Fruit fly (Drosophila melanogaster): ENCODE data around the gene eIF3e.

eIF3e gene

dm6 chr3L:16746586-16747383 is 40.0 kb downstream of the eIF3e start (continued):
- TF ChIP-seq Sox100B (GFP tag; optimal IDR thresholded peaks at IDR 0.05) = peak; percentile 30
- peak; percentile 68 for TF ChIP-seq phol (tag; optimal IDR thresholded peaks at IDR 0.05)
- peak; percentile 7 for TF ChIP-seq CG12391 (tag; optimal IDR thresholded peaks at IDR 0.05)
- TF ChIP-seq CG2678 (tag; optimal IDR thresholded peaks at IDR 0.05) = peak; percentile 54
- TF ChIP-seq Ssrp (tag; optimal IDR thresholded peaks at IDR 0.05) = peak; percentile 10
- TF ChIP-seq D (optimal IDR thresholded peaks at IDR 0.05) = no peak
- TF ChIP-seq D (GFP tag; optimal IDR thresholded peaks at IDR 0.05) = peak; percentile 29
- no peak for TF ChIP-seq Ptx1 (GFP tag; IDR thresholded peaks at IDR 0.05)
- peak; percentile 64 for TF ChIP-seq Blimp-1 (GFP tag; optimal IDR thresholded peaks at IDR 0.05)
- TF ChIP-seq pan (optimal IDR thresholded peaks at IDR 0.05) = no peak
- TF ChIP-seq pan (GFP tag; optimal IDR thresholded peaks at IDR 0.05 in 1 of 2, IDR thresholded peaks at IDR 0.05 in 1 of 2) = no peak
- TF ChIP-seq fd96Cb (tag; optimal IDR thresholded peaks at IDR 0.05) = peak; percentile 33
- TF ChIP-seq CG2712 (tag; optimal IDR thresholded peaks at IDR 0.05) = peak; percentile 37
- no peak for TF ChIP-seq chif (GFP tag; optimal IDR thresholded peaks at IDR 0.05)
- no peak for TF ChIP-seq gro (GFP tag; optimal IDR thresholded peaks at IDR 0.05)
- peak; percentile 49 for TF ChIP-seq CG18262 (tag; optimal IDR thresholded peaks at IDR 0.05)
- TF ChIP-seq dmrt99B (tag; optimal IDR thresholded peaks at IDR 0.05) = peak; percentile 49
- no peak for TF ChIP-seq gcm2 (GFP tag; optimal IDR thresholded peaks at IDR 0.05)
- peak; percentile 31; the same call in 2 of the 3 replicates for TF ChIP-seq CG17361 (GFP tag; IDR thresholded peaks at IDR 0.05)
- no peak for TF ChIP-seq Taf1 (GFP tag; IDR thresholded peaks at IDR 0.05)
- peak; percentile 32; the same call in 1 of the 2 replicates for TF ChIP-seq seq (GFP tag; IDR thresholded peaks at IDR 0.05)
- TF ChIP-seq dmrt11E (tag; optimal IDR thresholded peaks at IDR 0.05) = peak; percentile 24
- TF ChIP-seq CG17359 (tag; optimal IDR thresholded peaks at IDR 0.05) = peak; percentile 38
- TF ChIP-seq lola (GFP tag; optimal IDR thresholded peaks at IDR 0.05) = peak in 1 of 3 experiments; percentile 9

- peak; percentile 13 for TF ChIP-seq CG33557 (GFP tag; optimal IDR thresholded peaks at IDR 0.05)
- peak; percentile 46; the same call in 1 of the 2 replicates for TF ChIP-seq CG31441 (GFP tag; IDR thresholded peaks at IDR 0.05)
- peak; percentile 50 for TF ChIP-seq Med (GFP tag)
- peak; percentile 23 for TF ChIP-seq CG8388 (GFP tag; optimal IDR thresholded peaks at IDR 0.05)
- TF ChIP-seq CG9932 (GFP tag; IDR thresholded peaks at IDR 0.05) = no peak
- peak; percentile 99 for TF ChIP-seq CG4820 (GFP tag; optimal IDR thresholded peaks at IDR 0.05)
- peak; percentile 51 for TF ChIP-seq D19A (tag; optimal IDR thresholded peaks at IDR 0.05)
- peak in 1 of 2 experiments; percentile 32 for TF ChIP-seq eve (GFP tag; optimal IDR thresholded peaks at IDR 0.05)
- no peak for TF ChIP-seq bcd (GFP tag; optimal IDR thresholded peaks at IDR 0.05)
- no peak for TF ChIP-seq zfh2 (GFP tag; optimal IDR thresholded peaks at IDR 0.05)
- peak; percentile 60 for TF ChIP-seq CG14710 (tag; optimal IDR thresholded peaks at IDR 0.05)
- TF ChIP-seq dmrt11E (tag; optimal IDR thresholded peaks at IDR 0.05) = peak; percentile 64
- no peak for TF ChIP-seq sr (GFP tag; IDR thresholded peaks at IDR 0.05)
- peak in 1 of 2 experiments; percentile 0 for TF ChIP-seq Pdp1 (GFP tag; optimal IDR thresholded peaks at IDR 0.05)
- peak; percentile 27 for TF ChIP-seq kni (GFP tag; optimal IDR thresholded peaks at IDR 0.05)
- TF ChIP-seq dmrt99B (tag; optimal IDR thresholded peaks at IDR 0.05) = peak; percentile 29
- no peak for TF ChIP-seq caup (GFP tag; optimal IDR thresholded peaks at IDR 0.05; ENCODE audit: severe bottlenecking)
- TF ChIP-seq trem (tag; optimal IDR thresholded peaks at IDR 0.05) = peak; percentile 42
- TF ChIP-seq usp (GFP tag; optimal IDR thresholded peaks at IDR 0.05) = no peak
- TF ChIP-seq Poxn (GFP tag; IDR thresholded peaks at IDR 0.05) = no peak
- no peak for TF ChIP-seq ash1 (GFP tag; optimal IDR thresholded peaks at IDR 0.05)
- peak; percentile 30 for TF ChIP-seq CG7839 (tag; optimal IDR thresholded peaks at IDR 0.05)
- peak; percentile 33 for TF ChIP-seq zen (tag; optimal IDR thresholded peaks at IDR 0.05)
- TF ChIP-seq phol (tag; optimal IDR thresholded peaks at IDR 0.05) = peak; percentile 61
- peak in 1 of 3 experiments; percentile 62 for TF ChIP-seq lola (GFP tag; optimal IDR thresholded peaks at IDR 0.05)
- TF ChIP-seq CG1233 (GFP tag; optimal IDR thresholded peaks at IDR 0.05) = no peak
Observed at dm6 chr3L:16743906-16744704, 42.6 kb downstream of the eIF3e start.
